Worm (Caenorhabditis elegans) whole organism, L1 larva: Measurements from ENCODE around the gene egas-3.

ENCODE experiments used
- ama-1 ChIP-seq: fragments of 150-350 bp; optimal IDR thresholded peaks from 2 replicates; lab custom pipeline; 2014
- blmp-1 ChIP-seq: fragments of 150-350 bp; optimal IDR thresholded peaks from 2 replicates; lab custom pipeline; 2014; ENCODE audit warnings: missing biosample characterization, missing genetic modification characterization
- ceh-82 ChIP-seq, 3 experiments: fragments of 150-350 bp in 1 of 3; sonication (generic microtip) in 2 of 3; optimal IDR thresholded peaks; 2 replicates each; lab custom pipeline; 2014 to 2017; ENCODE audit warnings: missing biosample characterization in 3 of 3, missing genetic modification characterization in 3 of 3
- lin-14 ChIP-seq: fragments of 200-800 bp; sonication (Bioruptor generic); optimal IDR thresholded peaks from 2 replicates; lab custom pipeline; 2018; ENCODE audit warnings: mild to moderate bottlenecking, missing genetic modification characterization, moderate library complexity, missing compliant biosample characterization
- lir-3 ChIP-seq: sonication (generic microtip); optimal IDR thresholded peaks from 2 replicates; lab custom pipeline; 2016; ENCODE audit warnings: mild to moderate bottlenecking, missing genetic modification characterization, moderate library complexity, missing compliant biosample characterization; ENCODE audit not compliant: poor library complexity
- nhr-11 ChIP-seq: fragments of 150-350 bp; optimal IDR thresholded peaks from 2 replicates; lab custom pipeline; 2014; ENCODE audit warnings: missing biosample characterization, missing genetic modification characterization
- nhr-12 ChIP-seq: sonication (generic microtip); optimal IDR thresholded peaks from 2 replicates; lab custom pipeline; 2017; ENCODE audit warnings: missing biosample characterization, missing genetic modification characterization
- pqm-1 ChIP-seq: sonication (generic microtip); optimal IDR thresholded peaks from 3 replicates; lab custom pipeline; 2017; ENCODE audit warnings: missing biosample characterization, missing genetic modification characterization
- unc-30 ChIP-seq: sonication (generic microtip); optimal IDR thresholded peaks from 2 replicates; lab custom pipeline; 2017; ENCODE audit warnings: missing biosample characterization, missing genetic modification characterization
- unc-62 ChIP-seq: fragments of 150-350 bp; optimal IDR thresholded peaks from 2 replicates; lab custom pipeline; 2014; ENCODE audit warnings: missing biosample characterization, missing genetic modification reagents, missing genetic modification characterization
- unc-86 ChIP-seq: sonication (generic microtip); optimal IDR thresholded peaks from 2 replicates; lab custom pipeline; 2016; ENCODE audit warnings: missing genetic modification characterization, missing compliant biosample characterization
- vab-15 ChIP-seq: sonication (generic microtip); optimal IDR thresholded peaks from 2 replicates; lab custom pipeline; 2017; ENCODE audit warnings: missing genotype, mild to moderate bottlenecking, missing genetic modification characterization, missing compliant biosample characterization

DNA sequence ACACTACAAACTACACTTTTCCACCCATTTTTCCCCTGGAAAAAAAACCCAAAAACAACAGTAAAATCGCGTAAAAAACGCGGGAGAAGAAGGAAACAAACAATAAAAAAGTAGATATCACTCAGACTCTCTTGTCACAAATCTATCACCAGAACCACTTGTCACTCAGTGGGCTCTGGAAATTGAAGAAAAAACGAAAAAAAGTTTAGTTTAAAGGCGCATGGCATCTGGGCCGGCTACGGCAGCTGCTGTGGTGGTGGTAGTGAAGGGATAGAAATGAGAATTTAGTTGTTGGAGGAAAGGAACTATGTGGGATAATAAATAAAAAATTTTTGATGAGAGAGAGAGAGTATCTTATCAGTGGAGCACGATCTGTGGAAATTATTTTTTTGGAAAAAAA, 8.7 kb downstream of the egas-3 start:
- TF ChIP-seq pqm-1 (tag; lab: Kevin White, UChicago): no peak
- no peak for TF ChIP-seq unc-30 (tag; lab: Kevin White, UChicago)
- no peak for TF ChIP-seq unc-62 (GFP tag; lab: Kevin White, UChicago)
- TF ChIP-seq ceh-82 (tag; optimal IDR thresholded peaks at IDR 0.05; lab: Kevin White, UChicago): no peak
- no peak for TF ChIP-seq nhr-11
- no peak for TF ChIP-seq vab-15
- no peak for TF ChIP-seq unc-86
- TF ChIP-seq ama-1 (lab: Kevin White, UChicago): no peak
- TF ChIP-seq nhr-12 (tag; lab: Kevin White, UChicago): no peak
- no peak for TF ChIP-seq blmp-1
- no peak for TF ChIP-seq lir-3
- TF ChIP-seq lin-14 (GFP tag; lab: Kevin White, UChicago): peak; percentile 47
